Worm (Caenorhabditis elegans) whole organism, L4 larva: Measurements from ENCODE around the gene Y41E3.7.

Source experiments
- D1046.2 ChIP-seq: fragments of 200-800 bp; sonication (Bioruptor generic); IDR thresholded peaks from 2 replicates; pipeline ENCODE4 v1.3.6; 2022; ENCODE audit warnings: missing genetic modification characterization, missing compliant biosample characterization
- F10B5.3 ChIP-seq: sonication (generic microtip); optimal IDR thresholded peaks from 2 replicates; lab custom pipeline; 2016; ENCODE audit warnings: mild to moderate bottlenecking, missing genetic modification characterization, missing compliant biosample characterization
- F26F4.8 ChIP-seq: fragments of 200-800 bp; sonication (Bioruptor generic); conservative IDR thresholded peaks from 2 replicates; pipeline ENCODE4 v1.3.6; 2022; ENCODE audit warnings: missing genetic modification characterization, missing compliant biosample characterization
- F37D6.2 ChIP-seq: sonication (generic microtip); optimal IDR thresholded peaks from 2 replicates; lab custom pipeline; 2016; ENCODE audit warnings: mild to moderate bottlenecking, missing genetic modification characterization, missing compliant biosample characterization
- F44E2.7 ChIP-seq: fragments of 200-800 bp; sonication (Bioruptor generic); IDR thresholded peaks from 2 replicates; pipeline ENCODE4 v2.1.2; 2022; ENCODE audit warnings: missing genetic modification characterization, missing compliant biosample characterization
- F49E8.2 ChIP-seq: sonication (generic microtip); optimal IDR thresholded peaks from 2 replicates; lab custom pipeline; 2016; ENCODE audit warnings: missing compliant biosample characterization, mild to moderate bottlenecking, missing genetic modification characterization, borderline replicate concordance
- T20F7.1 ChIP-seq: fragments of 200-800 bp; sonication (Bioruptor generic); optimal IDR thresholded peaks from 2 replicates; lab custom pipeline; 2018; ENCODE audit warnings: mild to moderate bottlenecking, missing genetic modification characterization, missing compliant biosample characterization
- T26A8.4 ChIP-seq: fragments of 200-800 bp; sonication (Bioruptor generic); IDR thresholded peaks from 2 replicates; pipeline ENCODE4 v1.3.6; 2022; ENCODE audit warnings: missing genetic modification characterization, missing compliant biosample characterization
- Y105C5A.15 ChIP-seq: fragments of 200-800 bp; sonication (Bioruptor generic); IDR thresholded peaks from 2 replicates; pipeline ENCODE4 v1.3.6; 2022; ENCODE audit warnings: missing genetic modification characterization, missing compliant biosample characterization
- Y48G9A.11 ChIP-seq: fragments of 200-800 bp; sonication (Bioruptor generic); IDR thresholded peaks from 2 replicates; pipeline ENCODE4 v1.3.6; 2022; ENCODE audit warnings: missing genetic modification reagents, missing genetic modification characterization, missing compliant biosample characterization
- ZK546.5 ChIP-seq, 2 experiments: sonication (generic microtip); optimal IDR thresholded peaks; 2 replicates each; lab custom pipeline; 2017; ENCODE audit warnings: missing biosample characterization in 2 of 2, missing genetic modification characterization in 2 of 2
- aly-2 ChIP-seq: sonication (generic microtip); optimal IDR thresholded peaks from 2 replicates; lab custom pipeline; 2018; ENCODE audit warnings: missing biosample characterization, missing genetic modification characterization
- ama-1 ChIP-seq: fragments of 150-350 bp; optimal IDR thresholded peaks from 2 replicates; lab custom pipeline; 2014; ENCODE audit warnings: inconsistent platforms, mixed read lengths
- arid-1 ChIP-seq: fragments of 200-800 bp; sonication (Bioruptor generic); conservative IDR thresholded peaks from 2 replicates; pipeline ENCODE4 v1.3.6; 2022; ENCODE audit warnings: missing genetic modification reagents, missing genetic modification characterization, missing compliant biosample characterization
- attf-4 ChIP-seq: sonication (generic microtip); optimal IDR thresholded peaks from 3 replicates; lab custom pipeline; 2017; ENCODE audit warnings: missing biosample characterization, missing genetic modification characterization
- ceh-20 ChIP-seq: fragments of 200-800 bp; sonication (Bioruptor generic); IDR thresholded peaks from 2 replicates; pipeline ENCODE4 v1.3.6; 2022; ENCODE audit warnings: missing genetic modification reagents, missing genetic modification characterization, missing compliant biosample characterization
- cey-2 ChIP-seq: sonication (generic microtip); optimal IDR thresholded peaks from 3 replicates; lab custom pipeline; 2017; ENCODE audit warnings: missing genetic modification characterization, mild to moderate bottlenecking, missing compliant biosample characterization, antibody characterized with exemption, borderline replicate concordance; ENCODE audit not compliant: insufficient read depth
- daf-8 ChIP-seq: fragments of 200-800 bp; sonication (Bioruptor generic); IDR thresholded peaks from 2 replicates; pipeline ENCODE4 v1.3.6; 2022; ENCODE audit warnings: missing genetic modification characterization, missing compliant biosample characterization
- dmd-6 ChIP-seq: fragments of 200-800 bp; sonication (Bioruptor generic); IDR thresholded peaks from 2 replicates; pipeline ENCODE4 v1.3.6; 2022; ENCODE audit warnings: missing genetic modification reagents, missing genetic modification characterization, missing compliant biosample characterization
- dmd-8 ChIP-seq: fragments of 200-800 bp; sonication (Bioruptor generic); IDR thresholded peaks from 2 replicates; pipeline ENCODE4 v1.3.6; 2022; ENCODE audit warnings: missing genetic modification characterization, missing compliant biosample characterization
- dve-1 ChIP-seq: sonication (generic microtip); optimal IDR thresholded peaks from 2 replicates; lab custom pipeline; 2017; ENCODE audit warnings: antibody characterized with exemption, mild to moderate bottlenecking, missing genetic modification characterization, missing compliant biosample characterization; ENCODE audit not compliant: insufficient read depth
- gei-8 ChIP-seq: fragments of 200-800 bp; sonication (Bioruptor generic); optimal IDR thresholded peaks from 2 replicates; lab custom pipeline; 2018; ENCODE audit warnings: mild to moderate bottlenecking, missing genetic modification characterization, missing compliant biosample characterization
- hif-1 ChIP-seq, 2 experiments: sonication (generic microtip); optimal IDR thresholded peaks; 2 replicates each; lab custom pipeline; 2016 to 2017; ENCODE audit warnings: missing compliant biosample characterization in 2 of 2, missing genetic modification characterization in 2 of 2, missing genetic modification reagents in 2 of 2, missing genotype in 2 of 2, mild to moderate bottlenecking in 1 of 2
- hlh-11 ChIP-seq: fragments of 200-800 bp; sonication (Bioruptor generic); optimal IDR thresholded peaks from 2 replicates; lab custom pipeline; 2018; ENCODE audit warnings: mild to moderate bottlenecking, missing genetic modification characterization, missing compliant biosample characterization
- hlh-30 ChIP-seq: sonication (generic microtip); optimal IDR thresholded peaks from 2 replicates; lab custom pipeline; 2017; ENCODE audit warnings: antibody characterized with exemption, mild to moderate bottlenecking, missing genetic modification characterization, missing compliant biosample characterization; ENCODE audit not compliant: insufficient read depth
- jun-1 ChIP-seq: fragments of 150-350 bp; optimal IDR thresholded peaks from 2 replicates; lab custom pipeline; 2014; ENCODE audit warnings: missing biosample characterization, missing genetic modification reagents, missing genetic modification characterization
- lin-1 ChIP-seq: fragments of 200-800 bp; sonication (Bioruptor generic); IDR thresholded peaks from 2 replicates; pipeline ENCODE4 v1.3.6; 2022; ENCODE audit warnings: missing genetic modification reagents, missing genetic modification characterization, missing compliant biosample characterization
- lir-3 ChIP-seq: sonication (generic microtip); optimal IDR thresholded peaks from 2 replicates; lab custom pipeline; 2016; ENCODE audit warnings: mild to moderate bottlenecking, missing genetic modification characterization, missing compliant biosample characterization
- lsy-2 ChIP-seq, 2 experiments: fragments of 150-350 bp in 1 of 2; sonication (generic microtip) in 1 of 2; optimal IDR thresholded peaks; 2 replicates each; lab custom pipeline; 2014 to 2017; ENCODE audit warnings: missing biosample characterization in 2 of 2, missing genetic modification characterization in 2 of 2
- madf-5 ChIP-seq, 2 experiments: fragments of 200-800 bp; sonication (Bioruptor generic); IDR thresholded peaks; 2 replicates each; pipeline ENCODE4 v1.3.6; 2022; ENCODE audit warnings: missing compliant biosample characterization in 2 of 2, missing genetic modification characterization in 2 of 2
- madf-9 ChIP-seq: fragments of 200-800 bp; sonication (Bioruptor generic); conservative IDR thresholded peaks from 2 replicates; pipeline ENCODE4 v1.3.6; 2022; ENCODE audit warnings: missing genetic modification reagents, missing genetic modification characterization, missing compliant biosample characterization
- nhr-10 ChIP-seq: fragments of 150-350 bp; optimal IDR thresholded peaks from 2 replicates; lab custom pipeline; 2014; ENCODE audit warnings: missing biosample characterization, missing genetic modification characterization
- nhr-11 ChIP-seq: fragments of 150-350 bp; optimal IDR thresholded peaks from 2 replicates; lab custom pipeline; 2014; ENCODE audit warnings: missing biosample characterization, missing genetic modification characterization
- nhr-28 ChIP-seq: fragments of 150-350 bp; optimal IDR thresholded peaks from 2 replicates; lab custom pipeline; 2014; ENCODE audit warnings: missing biosample characterization, missing genetic modification characterization
- nhr-41 ChIP-seq: fragments of 200-800 bp; sonication (Bioruptor generic); IDR thresholded peaks from 2 replicates; pipeline ENCODE4 v1.3.6; 2022; ENCODE audit warnings: missing genetic modification reagents, missing genetic modification characterization, missing compliant biosample characterization
- nhr-42 ChIP-seq: fragments of 200-800 bp; sonication (Bioruptor generic); IDR thresholded peaks from 2 replicates; pipeline ENCODE4 v1.3.6; 2022; ENCODE audit warnings: missing genetic modification characterization, missing compliant biosample characterization
- nhr-6 ChIP-seq: fragments of 150-350 bp; optimal IDR thresholded peaks from 2 replicates; lab custom pipeline; 2014; ENCODE audit warnings: missing biosample characterization, missing genetic modification characterization
- nhr-76 ChIP-seq: fragments of 150-350 bp; optimal IDR thresholded peaks from 2 replicates; lab custom pipeline; 2014; ENCODE audit warnings: missing biosample characterization, missing genetic modification characterization
- nhr-77 ChIP-seq: fragments of 150-350 bp; optimal IDR thresholded peaks from 2 replicates; lab custom pipeline; 2014; ENCODE audit warnings: missing biosample characterization, missing genetic modification characterization
- pha-4 ChIP-seq, 2 experiments: fragments of 150-350 bp in 1 of 2; fragments of 200-800 bp in 1 of 2; sonication (Bioruptor generic) in 1 of 2; IDR thresholded peaks in 1 of 2; optimal IDR thresholded peaks in 1 of 2; 2 replicates each; pipeline versions ENCODE4 v1.3.6 to Lab custom; 2014 to 2022; ENCODE audit warnings: missing genetic modification characterization in 2 of 2, missing genetic modification reagents in 2 of 2, missing biosample characterization in 1 of 2, missing compliant biosample characterization in 1 of 2
- pqm-1 ChIP-seq: sonication (generic microtip); optimal IDR thresholded peaks from 2 replicates; lab custom pipeline; 2017; ENCODE audit warnings: missing biosample characterization, missing genetic modification characterization
- saeg-2 ChIP-seq: fragments of 200-800 bp; sonication (Bioruptor generic); IDR thresholded peaks from 2 replicates; pipeline ENCODE4 v1.3.6; 2022; ENCODE audit warnings: missing genetic modification reagents, missing genetic modification characterization, missing compliant biosample characterization
- sdz-12 ChIP-seq: fragments of 200-800 bp; sonication (Bioruptor generic); optimal IDR thresholded peaks from 2 replicates; lab custom pipeline; 2018; ENCODE audit warnings: mild to moderate bottlenecking, missing genetic modification characterization, missing compliant biosample characterization
- spr-1 ChIP-seq: sonication (generic microtip); optimal IDR thresholded peaks from 2 replicates; lab custom pipeline; 2016; ENCODE audit warnings: mild to moderate bottlenecking, missing genetic modification characterization, missing compliant biosample characterization
- tra-1 ChIP-seq: fragments of 200-800 bp; sonication (Bioruptor generic); IDR thresholded peaks from 2 replicates; pipeline ENCODE4 v1.3.6; 2022; ENCODE audit warnings: missing genetic modification reagents, missing genetic modification characterization, missing compliant biosample characterization
- unc-39 ChIP-seq: sonication (generic microtip); optimal IDR thresholded peaks from 2 replicates; lab custom pipeline; 2017; ENCODE audit warnings: missing biosample characterization, missing genetic modification characterization
- zfp-2 ChIP-seq: sonication (generic microtip); optimal IDR thresholded peaks from 2 replicates; lab custom pipeline; 2016; ENCODE audit warnings: mild to moderate bottlenecking, missing genetic modification characterization, missing compliant biosample characterization
- zfp-3 ChIP-seq: fragments of 200-800 bp; sonication (Bioruptor generic); conservative IDR thresholded peaks from 2 replicates; pipeline ENCODE4 v1.3.6; 2022; ENCODE audit warnings: missing genetic modification reagents, missing genetic modification characterization, missing compliant biosample characterization
- ztf-11 ChIP-seq: fragments of 150-350 bp; optimal IDR thresholded peaks from 2 replicates; lab custom pipeline; 2014; ENCODE audit warnings: missing biosample characterization, missing genetic modification characterization

The Y41E3.7 gene

DNA sequence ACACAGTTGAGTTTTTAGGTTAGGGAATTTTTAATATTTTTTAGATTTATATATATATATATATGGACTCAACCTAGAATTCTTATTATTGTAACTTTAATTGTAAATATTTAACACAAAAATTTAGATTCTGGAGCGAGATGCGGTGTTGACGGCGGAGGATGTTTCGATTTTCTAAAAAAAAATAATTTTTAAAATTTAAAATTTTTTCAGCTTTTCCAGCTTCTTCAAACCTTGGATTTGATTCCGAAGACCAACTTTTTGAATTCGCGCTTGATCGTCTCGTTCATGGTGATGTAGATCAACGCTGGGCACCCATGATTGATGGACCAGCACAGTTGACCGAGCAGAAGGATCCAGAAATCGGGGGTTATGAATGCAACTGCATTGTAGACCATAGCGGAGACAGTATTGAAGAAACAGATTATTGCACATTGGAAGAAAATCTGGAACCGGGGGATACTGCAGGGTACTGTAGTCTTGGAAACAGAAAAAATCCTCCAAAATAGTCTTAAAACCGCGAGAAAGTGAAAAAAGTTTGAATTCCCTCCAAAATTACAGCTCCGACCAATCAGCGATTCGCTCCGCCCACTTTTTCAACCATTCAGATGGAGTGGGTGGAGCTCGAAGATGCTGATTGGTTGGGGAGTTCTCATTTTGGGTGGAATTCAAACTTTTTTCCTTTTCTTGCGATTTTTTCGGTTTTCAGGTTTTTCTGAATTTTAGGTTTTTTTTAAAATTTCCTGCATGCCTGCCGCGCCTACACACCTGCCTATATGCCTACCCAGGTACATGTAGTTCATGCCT lies 35.7 kb downstream of the Y41E3.7 start (continued):
- no peak for TF ChIP-seq cey-2
- no peak for TF ChIP-seq ztf-11 (tag; lab: Kevin White, UChicago)
- no peak for TF ChIP-seq hlh-30
- TF ChIP-seq nhr-10 (tag; lab: Kevin White, UChicago), result no peak
- no peak for TF ChIP-seq nhr-6 (tag; lab: Kevin White, UChicago)
- 0 out of 2 replicates have a peak, but pooled peaks have one; percentile 25 for TF ChIP-seq T26A8.4
- no peak for TF ChIP-seq nhr-42 (GFP tag; lab: Robert Waterston, UW)
- peak; percentile 64 for TF ChIP-seq ama-1 (lab: Kevin White, UChicago)
- TF ChIP-seq pqm-1 (tag; lab: Kevin White, UChicago), result no peak
- no peak for TF ChIP-seq dve-1 (tag; lab: Kevin White, UChicago)
- no peak for TF ChIP-seq F44E2.7 (GFP tag; lab: Robert Waterston, UW)
- TF ChIP-seq pha-4 (GFP tag; IDR thresholded peaks at IDR 0.05; lab: Robert Waterston, UW), result no peak
- no peak for TF ChIP-seq pha-4 (tag; optimal IDR thresholded peaks at IDR 0.05; lab: Kevin White, UChicago)
- TF ChIP-seq nhr-77, result no peak
- TF ChIP-seq nhr-28, result no peak
- TF ChIP-seq ceh-20, result no peak
- no peak for TF ChIP-seq arid-1
- TF ChIP-seq F49E8.2 (tag; lab: Kevin White, UChicago), result no peak
- TF ChIP-seq nhr-76 (tag; lab: Kevin White, UChicago), result no peak
- no peak; the same call in 1 of the 2 replicates for TF ChIP-seq zfp-3
- no peak for TF ChIP-seq daf-8 (GFP tag; lab: Robert Waterston, UW)
- TF ChIP-seq ZK546.5 (tag; optimal IDR thresholded peaks at IDR 0.05; lab: Kevin White, UChicago), result no peak
- TF ChIP-seq dmd-6 (GFP tag; lab: Robert Waterston, UW), result no peak
- TF ChIP-seq tra-1 (GFP tag; lab: Robert Waterston, UW), result no peak
- TF ChIP-seq nhr-41 (GFP tag; lab: Robert Waterston, UW), result no peak
- no peak for TF ChIP-seq gei-8
- no peak for TF ChIP-seq dmd-8 (GFP tag; lab: Robert Waterston, UW)
- no peak for TF ChIP-seq Y105C5A.15
- TF ChIP-seq F26F4.8 (GFP tag; lab: Robert Waterston, UW), result no peak
- no peak for TF ChIP-seq spr-1 (tag; lab: Kevin White, UChicago)
- no peak for TF ChIP-seq F37D6.2
- TF ChIP-seq Y48G9A.11, result no peak
- no peak for TF ChIP-seq nhr-11 (tag; lab: Kevin White, UChicago)
- no peak for TF ChIP-seq zfp-2 (tag; lab: Kevin White, UChicago)
- peak; percentile 5 for TF ChIP-seq hlh-11 (tag; lab: Kevin White, UChicago)
- TF ChIP-seq saeg-2 (GFP tag; lab: Robert Waterston, UW), result no peak
- peak; percentile 29 for TF ChIP-seq jun-1 (tag; lab: Kevin White, UChicago)
- no peak for TF ChIP-seq lsy-2 (tag; optimal IDR thresholded peaks at IDR 0.05; lab: Kevin White, UChicago)
- no peak for TF ChIP-seq attf-4 (tag; lab: Kevin White, UChicago)
- 0 out of 2 replicates have a peak, but pooled peaks have one; percentile 9 for TF ChIP-seq D1046.2 (GFP tag; lab: Robert Waterston, UW)
- 0 out of 4 replicates have a peak, but pooled peaks of 1 of the 2 experiments have one; percentile 45 for TF ChIP-seq madf-5 (GFP tag; IDR thresholded peaks at IDR 0.05; lab: Robert Waterston, UW)
- no peak for TF ChIP-seq unc-39 (tag; lab: Kevin White, UChicago)
- TF ChIP-seq sdz-12 (GFP tag; lab: Kevin White, UChicago), result peak; percentile 9
- TF ChIP-seq F10B5.3 (tag; lab: Kevin White, UChicago), result no peak
- TF ChIP-seq lin-1, result no peak
- TF ChIP-seq T20F7.1 (GFP tag; lab: Kevin White, UChicago), result no peak
- TF ChIP-seq madf-9 (GFP tag; lab: Robert Waterston, UW), result no peak
- peak in 1 of 2 experiments; percentile 22 for TF ChIP-seq hif-1 (tag; optimal IDR thresholded peaks at IDR 0.05; lab: Kevin White, UChicago)
- TF ChIP-seq lir-3 (tag; lab: Kevin White, UChicago), result no peak
- TF ChIP-seq aly-2, result peak; percentile 92
